Worm (Caenorhabditis elegans) whole organism, L1 larva: ENCODE measurements around the gene F56F11.2.

Experiments used
- aly-2 ChIP-seq: fragments of 150-350 bp; optimal IDR thresholded peaks from 2 replicates; lab custom pipeline; 2014; ENCODE audit warnings: missing biosample characterization, missing genetic modification characterization
- blmp-1 ChIP-seq: fragments of 150-350 bp; optimal IDR thresholded peaks from 2 replicates; lab custom pipeline; 2014; ENCODE audit warnings: missing biosample characterization, missing genetic modification characterization
- ceh-88 ChIP-seq: fragments of 200-800 bp; sonication (Bioruptor generic); IDR thresholded peaks from 2 replicates; pipeline ENCODE4 v1.3.6; 2022; ENCODE audit warnings: missing genetic modification characterization, missing compliant biosample characterization
- lin-39 ChIP-seq: fragments of 150-350 bp; optimal IDR thresholded peaks from 2 replicates; lab custom pipeline; 2014; ENCODE audit warnings: missing biosample characterization, missing genetic modification reagents, missing genetic modification characterization
- mep-1 ChIP-seq: fragments of 150-350 bp; optimal IDR thresholded peaks from 2 replicates; lab custom pipeline; 2014; ENCODE audit warnings: missing biosample characterization, missing genetic modification characterization
- nhr-12 ChIP-seq: sonication (generic microtip); optimal IDR thresholded peaks from 2 replicates; lab custom pipeline; 2017; ENCODE audit warnings: missing biosample characterization, missing genetic modification characterization
- nhr-20 ChIP-seq: sonication (generic microtip); optimal IDR thresholded peaks from 2 replicates; lab custom pipeline; 2016; ENCODE audit warnings: mild to moderate bottlenecking, missing genetic modification characterization, missing compliant biosample characterization
- nhr-76 ChIP-seq: sonication (generic microtip); optimal IDR thresholded peaks from 2 replicates; lab custom pipeline; 2017; ENCODE audit warnings: missing biosample characterization, missing genetic modification characterization
- nhr-84 ChIP-seq: sonication (generic microtip); optimal IDR thresholded peaks from 2 replicates; lab custom pipeline; 2017; ENCODE audit warnings: missing biosample characterization, missing genetic modification characterization
- unc-130 ChIP-seq: fragments of 150-350 bp; optimal IDR thresholded peaks from 2 replicates; lab custom pipeline; 2017; ENCODE audit warnings: missing biosample characterization, missing genetic modification characterization, inconsistent platforms
- ztf-4 ChIP-seq: fragments of 150-350 bp; optimal IDR thresholded peaks from 2 replicates; lab custom pipeline; 2014; ENCODE audit warnings: missing biosample characterization, missing genetic modification characterization

DNA sequence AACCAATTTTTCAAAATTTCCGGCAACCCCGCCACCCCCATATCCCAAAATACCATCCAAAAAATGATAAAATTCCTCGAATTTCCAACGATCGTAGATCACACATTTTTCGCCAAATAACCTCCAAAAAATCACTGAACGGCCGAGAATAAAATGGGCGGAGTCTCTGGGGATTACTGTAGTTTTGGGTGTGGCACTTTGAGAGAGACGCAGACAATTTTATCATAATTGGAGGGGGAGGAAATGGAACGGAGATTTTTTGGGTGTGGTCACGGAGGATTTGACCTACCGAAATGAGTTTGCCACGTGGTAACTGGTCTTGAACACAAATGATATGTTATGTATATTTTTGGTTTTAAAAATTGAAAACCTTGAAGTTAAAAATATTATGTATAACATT is 13.7 kb upstream of the F56F11.2 start:
- TF ChIP-seq aly-2 (tag; lab: Kevin White, UChicago) (no peak), nhr-84 (no peak), blmp-1 (tag; lab: Kevin White, UChicago) (no peak), nhr-76 (tag; lab: Kevin White, UChicago) (no peak), lin-39 (no peak), mep-1 (tag; lab: Kevin White, UChicago) (no peak), unc-130 (no peak), nhr-12 (tag; lab: Kevin White, UChicago) (no peak), ztf-4 (no peak), ceh-88 (GFP tag; lab: Robert Waterston, UW) (no peak), nhr-20 (tag; lab: Kevin White, UChicago) (no peak)
